Worm (Caenorhabditis elegans) whole organism, L4/young adult: ENCODE results near the gene syd-2.

ENCODE experiments used
- dao-5 ChIP-seq: sonication (generic microtip); optimal IDR thresholded peaks from 2 replicates; lab custom pipeline; 2016; ENCODE audit warnings: missing genotype, missing genetic modification characterization, moderate library complexity, missing compliant biosample characterization
- him-1 ChIP-seq: sonication (generic microtip); optimal IDR thresholded peaks from 2 replicates; lab custom pipeline; 2016; ENCODE audit warnings: missing genotype, missing genetic modification reagents, missing genetic modification characterization, missing compliant biosample characterization

ce11 chrX:10532180-10532833, 22.7 kb downstream of the syd-2 start:
- TF ChIP-seq him-1 (no peak), dao-5 (tag; lab: Kevin White, UChicago) (no peak)
